Worm (Caenorhabditis elegans) whole organism, early embryonic: ENCODE data around the gene F09E10.1.

ENCODE experiments used
- F13C5.2 ChIP-seq: sonication (generic microtip); optimal IDR thresholded peaks from 2 replicates; lab custom pipeline; 2017; ENCODE audit warnings: mild to moderate bottlenecking, missing genetic modification characterization, inconsistent platforms, missing compliant biosample characterization
- aly-1 ChIP-seq: sonication (generic microtip); optimal IDR thresholded peaks from 2 replicates; lab custom pipeline; 2016; ENCODE audit warnings: missing genetic modification characterization, missing compliant biosample characterization
- ama-1 ChIP-seq: fragments of 150-350 bp; optimal IDR thresholded peaks from 2 replicates; lab custom pipeline; 2014
- ceh-36 ChIP-seq: sonication (generic microtip); optimal IDR thresholded peaks from 2 replicates; lab custom pipeline; 2016; ENCODE audit warnings: missing genetic modification characterization, inconsistent platforms, missing compliant biosample characterization
- hmbx-1 ChIP-seq: sonication (generic microtip); optimal IDR thresholded peaks from 2 replicates; lab custom pipeline; 2016; ENCODE audit warnings: mild to moderate bottlenecking, missing genetic modification characterization, missing compliant biosample characterization
- hmg-4 ChIP-seq: fragments of 200-800 bp; sonication (Bioruptor generic); optimal IDR thresholded peaks from 2 replicates; lab custom pipeline; 2018; ENCODE audit warnings: mild to moderate bottlenecking, missing genetic modification characterization, missing compliant biosample characterization
- hnd-1 ChIP-seq: sonication (generic microtip); optimal IDR thresholded peaks from 2 replicates; lab custom pipeline; 2016; ENCODE audit warnings: missing genetic modification characterization, missing compliant biosample characterization
- pes-1 ChIP-seq: fragments of 200-800 bp; sonication (Bioruptor generic); IDR thresholded peaks from 2 replicates; pipeline ENCODE4 v1.3.6; 2022; ENCODE audit warnings: missing genetic modification reagents, missing genetic modification characterization, missing compliant biosample characterization
- scrt-1 ChIP-seq: fragments of 200-800 bp; sonication (Bioruptor generic); IDR thresholded peaks from 2 replicates; pipeline ENCODE4 v1.3.6; 2022; ENCODE audit warnings: missing genetic modification characterization, missing compliant biosample characterization
- tbx-11 ChIP-seq: fragments of 200-800 bp; sonication (Bioruptor generic); IDR thresholded peaks from 2 replicates; pipeline ENCODE4 v1.3.6; 2022; ENCODE audit warnings: missing genetic modification characterization, missing compliant biosample characterization
- tbx-37 ChIP-seq: fragments of 200-800 bp; sonication (Bioruptor generic); conservative IDR thresholded peaks from 2 replicates; pipeline ENCODE4 v1.3.6; 2022; ENCODE audit warnings: missing genetic modification reagents, missing genetic modification characterization, missing compliant biosample characterization
- tra-4 ChIP-seq: sonication (generic microtip); optimal IDR thresholded peaks from 2 replicates; lab custom pipeline; 2017; ENCODE audit warnings: missing genetic modification characterization, missing compliant biosample characterization

ce11 chrX:1549095-1549494 lies 46.5 kb downstream of the F09E10.1 start:
- TF ChIP-seq ceh-36 (tag; lab: Kevin White, UChicago) (no peak), ama-1 (lab: Kevin White, UChicago) (no peak), tbx-37 (GFP tag; lab: Robert Waterston, UW) (no peak), hmg-4 (no peak), hnd-1 (tag; lab: Kevin White, UChicago) (no peak), scrt-1 (GFP tag; lab: Robert Waterston, UW) (no peak), pes-1 (GFP tag; lab: Robert Waterston, UW) (no peak), F13C5.2 (tag; lab: Kevin White, UChicago) (no peak), tbx-11 (GFP tag; lab: Robert Waterston, UW) (no peak), aly-1 (tag; lab: Kevin White, UChicago) (no peak), hmbx-1 (tag; lab: Kevin White, UChicago) (no peak), tra-4 (tag; lab: Kevin White, UChicago) (no peak)
